Fruit fly (Drosophila melanogaster) whole organism, adult: ENCODE data around the gene MtnA.

Experiments
- pad ChIP-seq: fragments of 200-800 bp; sonication (Bioruptor generic); optimal IDR thresholded peaks from 3 replicates; lab custom pipeline; 2017; ENCODE audit warnings: missing biosample characterization, missing genetic modification characterization, mild to moderate bottlenecking, moderate library complexity, missing genetic modification reagents
- toe ChIP-seq: fragments of 200-800 bp; sonication (Bioruptor generic); optimal IDR thresholded peaks from 2 replicates; lab custom pipeline; 2016; ENCODE audit warnings: missing biosample characterization, missing genetic modification characterization

DNA sequence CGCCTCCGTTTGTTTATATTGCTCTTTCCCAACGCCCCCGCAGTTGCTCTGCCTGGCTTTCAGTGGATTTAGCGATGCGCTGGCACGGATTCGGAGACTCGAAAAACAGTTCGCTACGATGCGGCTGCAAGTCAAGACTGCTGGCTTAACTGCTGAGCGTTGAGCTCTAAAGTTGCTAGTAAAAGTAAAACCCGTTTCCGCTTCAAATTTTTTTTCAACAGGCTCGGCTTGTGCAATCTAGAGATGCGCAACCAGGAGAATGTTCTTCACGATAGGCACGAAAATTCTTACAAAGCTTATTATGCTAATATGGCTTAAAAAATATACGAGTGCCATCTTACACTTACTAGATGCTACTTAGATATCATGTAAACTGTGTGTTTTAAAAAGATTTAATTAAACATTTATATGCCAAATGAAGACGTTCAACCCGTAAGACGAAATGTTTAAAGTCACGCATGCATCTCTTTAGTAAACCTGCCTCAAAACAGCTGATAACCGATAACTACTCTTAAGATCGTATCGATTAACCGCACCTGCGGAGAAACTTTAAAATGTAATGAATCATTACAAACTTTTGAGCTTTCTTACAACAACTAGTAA, 36.8 kb downstream of the MtnA start, which contains the start of gene CG12948:
- TF ChIP-seq toe (GFP tag; lab: Kevin White, UChicago) (no peak), pad (GFP tag; lab: Kevin White, UChicago) (peak; percentile 40)
